Worm (Caenorhabditis elegans) whole organism, early embryonic: ENCODE measurements around the gene pinn-1.
"Not testable (repeated sequence)": the region's sequence is repeated elsewhere in the genome, so short reads cannot be mapped to it uniquely, and the experiment has no call there.

Experiments used
- F13C5.2 ChIP-seq: sonication (generic microtip); optimal IDR thresholded peaks from 2 replicates; lab custom pipeline; 2017; ENCODE audit warnings: mild to moderate bottlenecking, missing genetic modification characterization, inconsistent platforms, missing compliant biosample characterization
- aly-1 ChIP-seq: sonication (generic microtip); optimal IDR thresholded peaks from 2 replicates; lab custom pipeline; 2016; ENCODE audit warnings: missing genetic modification characterization, missing compliant biosample characterization
- ceh-36 ChIP-seq: sonication (generic microtip); optimal IDR thresholded peaks from 2 replicates; lab custom pipeline; 2016; ENCODE audit warnings: missing genetic modification characterization, inconsistent platforms, missing compliant biosample characterization
- flt-1 ChIP-seq: fragments of 200-800 bp; sonication (Bioruptor generic); IDR thresholded peaks from 2 replicates; pipeline ENCODE4 v1.3.6; 2022; ENCODE audit warnings: missing genetic modification characterization, missing compliant biosample characterization
- hmbx-1 ChIP-seq: sonication (generic microtip); optimal IDR thresholded peaks from 2 replicates; lab custom pipeline; 2016; ENCODE audit warnings: mild to moderate bottlenecking, missing genetic modification characterization, missing compliant biosample characterization
- hmg-4 ChIP-seq: fragments of 200-800 bp; sonication (Bioruptor generic); optimal IDR thresholded peaks from 2 replicates; lab custom pipeline; 2018; ENCODE audit warnings: mild to moderate bottlenecking, missing genetic modification characterization, missing compliant biosample characterization
- hnd-1 ChIP-seq: sonication (generic microtip); optimal IDR thresholded peaks from 2 replicates; lab custom pipeline; 2016; ENCODE audit warnings: missing genetic modification characterization, missing compliant biosample characterization
- scrt-1 ChIP-seq: fragments of 200-800 bp; sonication (Bioruptor generic); IDR thresholded peaks from 2 replicates; pipeline ENCODE4 v1.3.6; 2022; ENCODE audit warnings: missing genetic modification characterization, missing compliant biosample characterization
- sea-1 ChIP-seq: fragments of 200-800 bp; sonication (Bioruptor generic); conservative IDR thresholded peaks from 2 replicates; pipeline ENCODE4 v1.3.6; 2022; ENCODE audit warnings: missing genetic modification characterization, missing compliant biosample characterization
- tbx-37 ChIP-seq: fragments of 200-800 bp; sonication (Bioruptor generic); conservative IDR thresholded peaks from 2 replicates; pipeline ENCODE4 v1.3.6; 2022; ENCODE audit warnings: missing genetic modification reagents, missing genetic modification characterization, missing compliant biosample characterization

The pinn-1 gene

DNA sequence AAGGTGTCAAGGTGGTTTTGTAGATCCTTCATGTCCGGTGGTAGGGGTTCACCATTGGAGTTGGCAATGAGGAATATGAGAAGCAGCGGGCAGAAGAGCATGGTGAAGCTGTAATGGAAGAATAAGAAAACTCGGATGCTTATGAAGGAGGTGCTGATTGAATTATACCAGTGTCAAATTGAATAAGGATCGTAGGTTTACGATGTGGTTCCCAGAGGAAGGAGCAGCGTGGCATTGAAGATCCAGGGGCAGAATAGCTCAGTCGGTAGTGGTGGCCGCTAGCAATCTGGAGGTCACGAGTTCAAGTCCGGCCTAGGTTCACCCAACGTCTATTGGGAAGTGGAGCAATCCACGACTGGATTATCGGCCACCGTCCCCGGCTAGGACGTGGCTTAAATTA lies 47.3 kb downstream of the pinn-1 start, which contains the start of gene Y110A2AL.6:
Gene Y110A2AL.6, minus strand, starts transcription at position 101 of the 400 bp plus-strand sequence.
- no peak for TF ChIP-seq hmg-4 (GFP tag; lab: Kevin White, UChicago)

DNA sequence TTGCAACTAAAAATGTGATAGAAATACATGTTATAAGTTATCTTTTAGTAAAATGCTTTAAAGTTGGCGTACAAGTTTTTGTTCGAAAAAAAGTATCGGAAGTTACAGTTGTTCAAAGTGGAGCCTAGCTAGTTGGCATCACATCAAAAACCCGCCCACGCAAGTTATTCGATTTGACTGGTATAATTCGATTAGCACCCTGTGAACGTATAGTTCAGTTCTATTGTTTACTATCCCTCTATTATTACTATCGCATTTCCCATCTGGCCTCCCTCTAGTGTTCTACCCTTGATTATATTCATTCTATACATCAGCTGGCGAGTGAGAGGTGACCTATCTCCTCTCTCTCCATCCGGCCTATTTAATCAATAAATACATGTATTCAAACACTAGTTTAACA lies 49.8 kb downstream of the pinn-1 start, which contains the start of gene Y110A2AL.4:
Gene Y110A2AL.4, plus strand, starts transcription at position 301 of the 400 bp plus-strand sequence.
- TF ChIP-seq aly-1, ceh-36, hmbx-1 (tag; lab: Kevin White, UChicago): not testable (repeated sequence)

DNA sequence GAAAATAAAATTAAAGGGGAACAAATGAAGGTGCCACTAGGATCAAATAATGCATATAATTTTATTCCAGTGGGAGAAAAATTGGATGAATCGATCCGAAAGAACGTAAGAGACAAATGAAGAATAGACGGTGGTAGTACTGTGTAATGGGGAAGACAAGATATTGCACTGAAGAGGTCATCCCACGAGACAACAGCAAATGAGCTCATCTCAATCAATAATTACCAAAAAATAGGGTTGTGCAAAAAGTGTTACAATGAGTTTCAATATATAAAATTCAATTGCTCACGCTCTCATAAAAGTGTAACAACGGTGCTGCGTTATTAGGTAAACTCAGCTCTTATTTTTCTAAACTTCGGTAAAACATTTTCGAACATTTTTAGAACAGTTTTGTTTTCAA lies 52.0 kb downstream of the pinn-1 start, which contains the start of gene K12H6.7:
Gene K12H6.7, minus strand, starts transcription at position 101 of the 400 bp plus-strand sequence.
- TF ChIP-seq tbx-37 (GFP tag; lab: Robert Waterston, UW) (no peak), hnd-1 (no peak), flt-1 (GFP tag; lab: Robert Waterston, UW) (no peak), scrt-1 (GFP tag; lab: Robert Waterston, UW) (no peak), hmbx-1 (tag; lab: Kevin White, UChicago) (no peak), ceh-36 (tag; lab: Kevin White, UChicago) (no peak), sea-1 (GFP tag; lab: Robert Waterston, UW) (no peak), F13C5.2 (tag; lab: Kevin White, UChicago) (no peak)
